Worm (Caenorhabditis elegans): ENCODE measurements around the gene F22E5.8.
"Not testable (repeated sequence)": the region's sequence is repeated elsewhere in the genome, so short reads cannot be mapped to it uniquely, and the experiment has no call there.

Gene F22E5.8

DNA sequence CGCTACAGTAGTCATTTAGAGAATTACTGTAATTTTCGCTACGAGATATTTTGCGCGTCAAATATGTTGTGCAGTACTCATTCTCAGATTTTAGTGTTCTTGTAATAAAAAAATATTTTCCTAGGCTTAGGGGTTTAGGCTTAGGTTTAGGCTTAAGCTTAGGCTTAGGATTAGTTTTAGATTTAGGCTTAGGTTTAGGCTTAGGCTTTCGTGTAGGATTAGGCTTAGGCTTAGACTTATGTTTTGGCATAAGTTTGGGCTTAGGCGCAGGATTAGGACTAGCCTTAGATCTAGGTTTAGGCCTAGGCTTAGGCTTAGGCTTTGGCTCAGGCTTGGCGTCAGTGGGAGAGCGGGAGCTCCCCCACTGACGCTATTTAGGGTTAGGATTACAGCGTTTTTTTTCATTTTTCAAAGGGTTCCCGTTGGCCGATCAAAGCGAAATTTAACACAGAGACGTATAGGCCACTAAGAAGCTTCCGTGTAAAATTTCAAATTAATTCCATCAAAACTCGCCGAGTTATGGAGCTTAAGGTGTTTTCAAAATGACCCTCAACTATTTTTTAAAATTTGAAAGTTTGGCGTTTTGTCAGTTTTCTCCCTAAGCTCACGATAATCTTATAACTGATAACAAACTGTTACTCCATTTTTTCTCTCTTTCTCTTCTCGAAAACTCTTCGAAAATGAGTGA lies at the start of gene F22E5.8:
Gene F22E5.8 (plus strand): TSS at position 638 of the 688 bp plus-strand sequence.
- not testable (repeated sequence) for TF ChIP-seq C16A3.4 (tag; optimal IDR thresholded peaks at IDR 0.05); unc-62 (GFP tag; optimal IDR thresholded peaks at IDR 0.05); ceh-8 (GFP tag; optimal IDR thresholded peaks at IDR 0.05)

DNA sequence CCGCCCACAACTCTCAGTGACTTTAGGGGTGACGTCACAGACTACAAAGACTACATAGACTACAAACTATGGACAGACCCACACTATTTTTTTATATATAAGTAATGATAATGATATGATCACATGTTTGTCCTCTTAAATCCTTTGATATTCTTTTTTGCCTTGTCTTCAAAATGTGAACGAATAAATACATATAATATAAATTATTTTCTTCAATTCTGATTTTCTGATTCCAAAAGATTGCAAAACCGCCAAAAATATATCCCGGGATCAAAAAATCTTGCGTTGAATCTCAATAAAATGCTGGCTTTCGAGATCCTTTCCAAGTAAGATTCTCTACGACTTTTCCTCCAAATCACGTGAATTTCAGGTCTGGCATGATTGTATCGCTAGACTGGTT lies 39.7 kb upstream of the F22E5.8 start, which contains the start of gene F33H12.1:
Gene F33H12.1 (plus strand): TSS at position 301 of the 400 bp plus-strand sequence.
- TF ChIP-seq lin-35 (GFP tag; optimal IDR thresholded peaks at IDR 0.05); jun-1 (tag; optimal IDR thresholded peaks at IDR 0.05); dpl-1 (GFP tag; optimal IDR thresholded peaks at IDR 0.05): not testable (repeated sequence)

ce11 chrII:2600931-2601330 lies 38.9 kb upstream of the F22E5.8 start:
- no peak for TF ChIP-seq C04F5.9 (tag; optimal IDR thresholded peaks at IDR 0.05)
- no peak for TF ChIP-seq ceh-8 (GFP tag; optimal IDR thresholded peaks at IDR 0.05)
- no peak for TF ChIP-seq nhr-90 (tag; optimal IDR thresholded peaks at IDR 0.05; ENCODE audit: poor library complexity)
- TF ChIP-seq xbp-1 (tag; optimal IDR thresholded peaks at IDR 0.05), result no peak
- TF ChIP-seq hlh-17 (GFP tag; optimal IDR thresholded peaks at IDR 0.05; ENCODE audit: borderline replicate concordance), result no peak
- TF ChIP-seq irx-1 (tag; optimal IDR thresholded peaks at IDR 0.05), result no peak
- no peak for TF ChIP-seq vab-15 (tag; optimal IDR thresholded peaks at IDR 0.05)
- no peak for TF ChIP-seq nhr-77 (tag; optimal IDR thresholded peaks at IDR 0.05)
- no peak for TF ChIP-seq zip-4 (GFP tag; optimal IDR thresholded peaks at IDR 0.05)
- TF ChIP-seq aly-2 (tag; optimal IDR thresholded peaks at IDR 0.05), result no peak
- TF ChIP-seq dpl-1 (GFP tag; optimal IDR thresholded peaks at IDR 0.05), result no peak
- no peak for TF ChIP-seq mef-2 (tag; optimal IDR thresholded peaks at IDR 0.05)
- TF ChIP-seq nhr-12 (tag; optimal IDR thresholded peaks at IDR 0.05), result no peak
- no peak for TF ChIP-seq dsc-1 (tag; optimal IDR thresholded peaks at IDR 0.05)
- no peak for TF ChIP-seq hpl-2 (GFP tag; optimal IDR thresholded peaks at IDR 0.05)
- TF ChIP-seq unc-30 (tag; optimal IDR thresholded peaks at IDR 0.05), result no peak
- no peak for TF ChIP-seq egl-27 (tag; optimal IDR thresholded peaks at IDR 0.05)
- no peak for TF ChIP-seq zag-1 (tag; optimal IDR thresholded peaks at IDR 0.05)

ce11 chrII:2605319-2605718 lies 34.5 kb upstream of the F22E5.8 start, which contains the start of gene sri-77:
Gene sri-77 (minus strand): TSS chrII:2605419.
- TF ChIP-seq alr-1 (tag; optimal IDR thresholded peaks at IDR 0.05; ENCODE audit: borderline replicate concordance), result no peak
- no peak for TF ChIP-seq nhr-28 (tag; optimal IDR thresholded peaks at IDR 0.05)
- TF ChIP-seq fos-1 (tag; optimal IDR thresholded peaks at IDR 0.05), result no peak
- no peak for TF ChIP-seq efl-1 (optimal IDR thresholded peaks at IDR 0.05)
- TF ChIP-seq efl-1 (GFP tag; optimal IDR thresholded peaks at IDR 0.05 in 1 of 2), result peak in 1 of 2 experiments; percentile 8

- no peak for TF ChIP-seq vab-15 (tag; optimal IDR thresholded peaks at IDR 0.05)
- TF ChIP-seq jun-1 (tag; optimal IDR thresholded peaks at IDR 0.05), result peak; percentile 53
- peak; percentile 98 for TF ChIP-seq elt-2 (tag; optimal IDR thresholded peaks at IDR 0.05)
Measured at ce11 chrII:2610202-2610912, 29.5 kb upstream of the F22E5.8 start, which contains the start of gene sri-38. Gene sri-38 (plus strand): TSS chrII:2610862.

DNA sequence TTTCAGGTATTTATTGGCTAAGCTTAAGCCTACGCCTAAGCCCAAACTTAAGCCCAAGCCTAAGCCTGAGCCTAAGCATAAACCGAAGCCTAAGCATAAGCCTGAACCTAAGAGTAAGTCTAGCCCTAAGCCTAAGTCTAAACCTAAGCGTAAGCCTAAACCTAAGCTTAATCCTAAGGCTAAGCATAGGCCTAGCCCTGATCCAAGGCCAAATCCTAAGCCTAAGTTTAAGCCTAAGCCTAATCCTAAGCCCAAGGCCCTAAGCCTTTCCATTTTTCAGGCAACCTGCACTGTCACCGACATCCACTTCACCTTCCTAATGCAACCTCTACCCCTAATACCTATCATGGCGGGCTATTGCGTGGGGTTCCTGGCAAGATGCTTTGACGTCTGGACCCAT lies 28.8 kb upstream of the F22E5.8 start:
- TF ChIP-seq ceh-82 (tag; optimal IDR thresholded peaks at IDR 0.05) (no peak), nhr-76 (tag; optimal IDR thresholded peaks at IDR 0.05) (no peak), elt-2 (tag; optimal IDR thresholded peaks at IDR 0.05) (no peak), mdl-1 (tag; optimal IDR thresholded peaks at IDR 0.05) (no peak), unc-130 (tag; optimal IDR thresholded peaks at IDR 0.05) (no peak), snu-23 (GFP tag; optimal IDR thresholded peaks at IDR 0.05) (no peak), nhr-20 (tag; optimal IDR thresholded peaks at IDR 0.05) (no peak)
